Worm (Caenorhabditis elegans): Measurements from ENCODE around the gene nhr-234.

nhr-234 gene

ce11 chrII:12651208-12651607, 14.7 kb downstream of the nhr-234 start:
- TF ChIP-seq F33H1.4 (GFP tag; IDR thresholded peaks at IDR 0.05): peak; percentile 28; the same call in 1 of the 2 replicates

DNA sequence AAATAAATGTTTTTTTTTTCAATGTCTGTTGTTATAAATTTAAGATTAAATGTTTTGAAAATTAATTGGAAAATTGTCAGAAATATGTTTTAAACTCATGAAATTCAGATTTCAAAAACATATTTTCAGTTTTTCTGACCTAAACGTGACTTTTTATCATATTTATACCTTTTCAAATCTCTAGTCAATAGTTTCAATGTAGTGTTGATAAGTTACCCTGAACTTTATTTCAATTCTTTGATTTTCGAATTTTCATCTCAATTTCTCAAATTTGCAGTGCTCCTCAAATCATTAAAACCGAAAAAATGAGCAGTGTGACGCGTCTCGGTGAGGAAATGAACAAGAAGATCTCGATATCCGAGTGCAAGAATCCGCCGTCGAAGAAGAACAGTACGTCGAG, 18.0 kb downstream of the nhr-234 start, which contains the start of gene rgs-4:
Gene rgs-4 (plus strand): TSS at position 301 of the 400 bp plus-strand sequence.
- TF ChIP-seq rec-8 (tag; optimal IDR thresholded peaks at IDR 0.05) (no peak), hmg-20 (GFP tag; IDR thresholded peaks at IDR 0.05) (no peak), madf-10 (tag; optimal IDR thresholded peaks at IDR 0.05) (no peak), snpc-1.3 (tag; optimal IDR thresholded peaks at IDR 0.05; ENCODE audit: insufficient read depth) (no peak), T26A5.8 (tag; optimal IDR thresholded peaks at IDR 0.05) (no peak), snpc-4 (GFP tag; optimal IDR thresholded peaks at IDR 0.05) (no peak), snpc-4 (tag; optimal IDR thresholded peaks at IDR 0.05) (no peak), egl-18 (GFP tag; IDR thresholded peaks at IDR 0.05) (no peak), mxl-1 (tag; optimal IDR thresholded peaks at IDR 0.05) (no peak), bed-2 (GFP tag; IDR thresholded peaks at IDR 0.05) (no peak), Y79H2A.3 (GFP tag; conservative IDR thresholded peaks at IDR 0.05) (no peak), cebp-1 (GFP tag; IDR thresholded peaks at IDR 0.05) (no peak), cebp-1 (tag; optimal IDR thresholded peaks at IDR 0.05) (no peak), repo-1 (tag; optimal IDR thresholded peaks at IDR 0.05) (no peak), nfya-2 (GFP tag; IDR thresholded peaks at IDR 0.05) (no peak), lin-40 (tag; optimal IDR thresholded peaks at IDR 0.05) (no peak), T07F8.4 (tag; optimal IDR thresholded peaks at IDR 0.05) (no peak), let-526 (GFP tag; IDR thresholded peaks at IDR 0.05) (no peak), rpc-1 (optimal IDR thresholded peaks at IDR 0.05) (no peak), rpc-1 (tag; optimal IDR thresholded peaks at IDR 0.05) (no peak)

DNA sequence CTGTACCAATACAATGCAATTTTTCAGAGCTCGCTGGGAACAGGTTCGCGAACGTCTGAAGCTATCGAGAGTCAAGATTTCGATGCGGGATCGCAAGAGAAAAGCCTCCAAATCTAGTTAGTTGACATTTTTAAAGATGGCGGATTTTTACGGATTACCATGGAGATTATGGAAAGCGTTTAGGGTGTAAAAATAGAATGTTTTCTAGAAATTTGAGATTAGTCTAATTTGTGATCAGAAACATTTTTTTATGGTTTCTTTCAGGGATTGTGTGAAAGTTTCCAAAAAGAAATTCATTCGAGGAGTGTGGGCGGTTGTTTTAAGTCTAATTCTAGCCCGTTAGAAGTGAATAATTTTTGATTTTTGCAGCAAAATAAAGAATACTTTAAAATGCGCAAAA, 19.3 kb downstream of the nhr-234 start:
- no peak for TF ChIP-seq Y53G8AR.9 (GFP tag; conservative IDR thresholded peaks at IDR 0.05)
- no peak for TF ChIP-seq madf-10 (tag; optimal IDR thresholded peaks at IDR 0.05)
- no peak for TF ChIP-seq ceh-40 (GFP tag; IDR thresholded peaks at IDR 0.05)
- TF ChIP-seq sptf-2 (GFP tag; optimal IDR thresholded peaks at IDR 0.05): no peak
- TF ChIP-seq cebp-1 (GFP tag; IDR thresholded peaks at IDR 0.05): no peak
- TF ChIP-seq cebp-1 (tag; optimal IDR thresholded peaks at IDR 0.05): no peak
- TF ChIP-seq aptf-3 (GFP tag; IDR thresholded peaks at IDR 0.05): no peak
- no peak for TF ChIP-seq dpff-1 (tag; optimal IDR thresholded peaks at IDR 0.05)

DNA sequence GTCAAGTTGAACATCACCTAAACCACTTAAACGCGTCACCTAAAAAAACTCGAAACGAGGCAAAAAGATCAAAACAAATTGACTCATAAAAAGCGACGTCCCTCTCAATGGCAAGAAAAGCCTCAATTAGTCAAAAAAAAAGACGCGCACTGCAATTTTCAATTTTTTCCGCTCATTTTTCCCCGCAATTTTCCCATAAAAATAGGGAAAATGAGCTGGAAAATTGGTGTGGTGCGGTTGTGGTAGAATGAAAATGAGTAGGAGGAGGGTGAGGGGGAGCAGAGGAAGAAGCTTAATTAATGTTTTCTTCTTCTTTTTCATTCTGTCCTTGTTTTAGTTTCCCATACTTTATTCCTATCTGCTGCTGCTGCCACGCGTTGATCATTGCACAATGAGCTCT, 21.1 kb downstream of the nhr-234 start:
- TF ChIP-seq lin-26 (GFP tag; IDR thresholded peaks at IDR 0.05) (no peak), ztf-3 (GFP tag; optimal IDR thresholded peaks at IDR 0.05) (no peak), nhr-120 (GFP tag; IDR thresholded peaks at IDR 0.05) (no peak), fkh-3 (tag; optimal IDR thresholded peaks at IDR 0.05) (no peak), rec-8 (tag; optimal IDR thresholded peaks at IDR 0.05) (no peak), F33H1.4 (GFP tag; IDR thresholded peaks at IDR 0.05) (no peak), bed-1 (GFP tag; IDR thresholded peaks at IDR 0.05) (no peak), ztf-25 (GFP tag; IDR thresholded peaks at IDR 0.05) (no peak), rpc-1 (optimal IDR thresholded peaks at IDR 0.05) (no peak), rpc-1 (tag; optimal IDR thresholded peaks at IDR 0.05) (no peak), ama-1 (optimal IDR thresholded peaks at IDR 0.05) (no peak), ama-1 (GFP tag; optimal IDR thresholded peaks at IDR 0.05) (no peak), ztf-22 (GFP tag; optimal IDR thresholded peaks at IDR 0.05) (no peak), zim-3 (tag; optimal IDR thresholded peaks at IDR 0.05) (no peak)
